Worm (Caenorhabditis elegans) whole organism, mixed stage, embryonic: ENCODE data around the gene M01H9.10.

ENCODE experiments used
- M03D4.4 ChIP-seq: sonication (generic microtip); optimal IDR thresholded peaks from 2 replicates; lab custom pipeline; 2017; ENCODE audit warnings: mild to moderate bottlenecking, missing genetic modification characterization, missing compliant biosample characterization
- bed-3 ChIP-seq: fragments of 200-800 bp; sonication (Bioruptor generic); optimal IDR thresholded peaks from 3 replicates; lab custom pipeline; 2018; ENCODE audit warnings: mild to moderate bottlenecking, missing genetic modification characterization, moderate library complexity, missing compliant biosample characterization
- blmp-1 ChIP-seq: fragments of 150-350 bp; optimal IDR thresholded peaks from 2 replicates; lab custom pipeline; 2014; ENCODE audit warnings: missing biosample characterization, missing genetic modification characterization
- ceh-39 ChIP-seq: fragments of 150-350 bp; optimal IDR thresholded peaks from 2 replicates; lab custom pipeline; 2014; ENCODE audit warnings: missing biosample characterization, missing genetic modification characterization
- ceh-43 ChIP-seq: fragments of 200-800 bp; sonication (Bioruptor generic); optimal IDR thresholded peaks from 2 replicates; lab custom pipeline; 2018; ENCODE audit warnings: mild to moderate bottlenecking, missing genetic modification characterization, moderate library complexity, missing compliant biosample characterization
- ceh-83 ChIP-seq: fragments of 200-800 bp; sonication (Bioruptor generic); optimal IDR thresholded peaks from 2 replicates; lab custom pipeline; 2018; ENCODE audit warnings: mild to moderate bottlenecking, missing genetic modification characterization, missing compliant biosample characterization
- ces-1 ChIP-seq: fragments of 150-350 bp; optimal IDR thresholded peaks from 2 replicates; lab custom pipeline; 2014; ENCODE audit warnings: missing biosample characterization, missing genetic modification reagents, missing genetic modification characterization
- cnd-1 ChIP-seq: fragments of 200-800 bp; sonication (Bioruptor generic); optimal IDR thresholded peaks from 2 replicates; lab custom pipeline; 2018; ENCODE audit warnings: mild to moderate bottlenecking, missing genetic modification characterization, missing compliant biosample characterization
- drap-1 ChIP-seq: fragments of 200-800 bp; sonication (Bioruptor generic); optimal IDR thresholded peaks from 3 replicates; lab custom pipeline; 2018; ENCODE audit warnings: mild to moderate bottlenecking, missing genetic modification characterization, missing compliant biosample characterization
- elt-1 ChIP-seq: sonication (generic microtip); optimal IDR thresholded peaks from 2 replicates; lab custom pipeline; 2017; ENCODE audit warnings: missing genetic modification characterization, mild to moderate bottlenecking, missing compliant biosample characterization, antibody characterized with exemption, moderate library complexity, borderline replicate concordance; ENCODE audit not compliant: insufficient read depth
- elt-3 ChIP-seq: fragments of 150-350 bp; optimal IDR thresholded peaks from 2 replicates; lab custom pipeline; 2014; ENCODE audit warnings: missing biosample characterization, missing genetic modification characterization
- ham-2 ChIP-seq: fragments of 200-800 bp; sonication (Bioruptor generic); optimal IDR thresholded peaks from 2 replicates; lab custom pipeline; 2018; ENCODE audit warnings: mild to moderate bottlenecking, missing genetic modification characterization, missing compliant biosample characterization
- hlh-1 ChIP-seq: fragments of 150-350 bp; optimal IDR thresholded peaks from 2 replicates; lab custom pipeline; 2014; ENCODE audit warnings: missing biosample characterization, missing genetic modification reagents, missing genetic modification characterization
- lin-13 ChIP-seq: fragments of 150-350 bp; optimal IDR thresholded peaks from 2 replicates; lab custom pipeline; 2014; ENCODE audit warnings: missing biosample characterization, missing genetic modification characterization
- lin-32 ChIP-seq: fragments of 200-800 bp; sonication (Bioruptor generic); optimal IDR thresholded peaks from 2 replicates; lab custom pipeline; 2018; ENCODE audit warnings: mild to moderate bottlenecking, missing genetic modification characterization, missing compliant biosample characterization
- mab-5 ChIP-seq: fragments of 150-350 bp; optimal IDR thresholded peaks from 2 replicates; lab custom pipeline; 2014; ENCODE audit warnings: missing biosample characterization, missing genetic modification characterization
- nhr-12 ChIP-seq: fragments of 150-350 bp; optimal IDR thresholded peaks from 2 replicates; lab custom pipeline; 2014; ENCODE audit warnings: missing biosample characterization, missing genetic modification characterization
- nhr-2 ChIP-seq: fragments of 150-350 bp; optimal IDR thresholded peaks from 2 replicates; lab custom pipeline; 2014; ENCODE audit warnings: missing biosample characterization, missing genetic modification characterization
- nhr-76 ChIP-seq: sonication (generic microtip); optimal IDR thresholded peaks from 2 replicates; lab custom pipeline; 2017; ENCODE audit warnings: missing biosample characterization, missing genetic modification characterization
- pha-4 ChIP-seq: fragments of 150-350 bp; optimal IDR thresholded peaks from 2 replicates; lab custom pipeline; 2018; ENCODE audit warnings: missing biosample characterization, missing genetic modification reagents, missing genetic modification characterization
- sem-2 ChIP-seq: fragments of 200-800 bp; sonication (Bioruptor generic); optimal IDR thresholded peaks from 2 replicates; lab custom pipeline; 2018; ENCODE audit warnings: mild to moderate bottlenecking, missing genetic modification characterization, missing compliant biosample characterization
- snpc-4 ChIP-seq: fragments of 150-350 bp; optimal IDR thresholded peaks from 2 replicates; lab custom pipeline; 2014; ENCODE audit warnings: missing biosample characterization, missing genetic modification characterization
- sptf-1 ChIP-seq: sonication (generic microtip); optimal IDR thresholded peaks from 2 replicates; lab custom pipeline; 2017; ENCODE audit warnings: mild to moderate bottlenecking, missing genetic modification characterization, moderate library complexity, missing compliant biosample characterization
- tbx-8 ChIP-seq: fragments of 200-800 bp; sonication (Bioruptor generic); optimal IDR thresholded peaks from 2 replicates; lab custom pipeline; 2018; ENCODE audit warnings: mild to moderate bottlenecking, missing genetic modification characterization, moderate library complexity, missing compliant biosample characterization
- unc-120 ChIP-seq: sonication (generic microtip); optimal IDR thresholded peaks from 2 replicates; lab custom pipeline; 2017; ENCODE audit warnings: missing genetic modification characterization, missing compliant biosample characterization; ENCODE audit not compliant: poor library complexity, severe bottlenecking
- unc-39 ChIP-seq: fragments of 150-350 bp; optimal IDR thresholded peaks from 2 replicates; lab custom pipeline; 2014; ENCODE audit warnings: missing biosample characterization, missing genetic modification characterization
- unc-62 ChIP-seq: fragments of 150-350 bp; optimal IDR thresholded peaks from 2 replicates; lab custom pipeline; 2014; ENCODE audit warnings: missing biosample characterization, missing genetic modification reagents, missing genetic modification characterization
- zip-8 ChIP-seq: fragments of 150-350 bp; optimal IDR thresholded peaks from 2 replicates; lab custom pipeline; 2014; ENCODE audit warnings: missing biosample characterization, missing genetic modification characterization
- ztf-11 ChIP-seq: fragments of 150-350 bp; optimal IDR thresholded peaks from 2 replicates; lab custom pipeline; 2014; ENCODE audit warnings: missing biosample characterization, missing genetic modification characterization

Gene M01H9.10

DNA sequence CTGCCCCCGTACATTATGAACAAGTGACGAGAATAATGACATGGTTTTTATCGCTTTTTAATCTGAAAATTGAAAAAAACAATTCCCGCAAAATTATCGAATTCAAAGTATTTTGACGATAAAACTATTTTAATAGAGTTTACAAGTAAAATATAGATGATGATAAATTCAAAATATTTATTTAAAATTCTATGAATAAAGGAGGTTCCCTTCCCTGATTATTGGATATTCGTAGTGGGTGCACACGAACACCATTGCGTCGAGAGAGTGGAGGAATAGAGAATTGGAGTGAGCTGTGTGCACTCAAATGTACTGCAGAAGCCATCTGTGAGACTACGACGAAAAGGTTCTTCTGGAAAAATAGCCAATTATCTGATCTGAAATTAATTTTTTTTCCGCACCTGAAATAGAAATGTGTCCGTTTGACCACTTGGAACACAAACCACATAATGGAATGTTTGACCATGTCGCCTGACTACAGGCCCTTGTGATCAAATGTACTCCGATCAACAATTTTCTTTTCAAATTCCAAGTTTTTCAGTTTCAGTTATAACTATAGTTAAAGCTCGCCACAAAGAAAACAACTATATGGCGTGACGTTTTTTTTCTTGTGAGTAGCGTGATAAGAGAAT is 31.4 kb upstream of the M01H9.10 start, which contains the start of the genes rfth-1 and ZK180.8:
TSS of gene rfth-1 (minus strand) at position 51 of the 632 bp plus-strand sequence.
TSS of gene ZK180.8 (minus strand) at position 466 of the 632 bp plus-strand sequence.
- no peak for TF ChIP-seq blmp-1 (tag; lab: Kevin White, UChicago)
- no peak for TF ChIP-seq ztf-11 (tag; lab: Kevin White, UChicago)
- no peak for TF ChIP-seq hlh-1 (tag; lab: Kevin White, UChicago)
- no peak for TF ChIP-seq ceh-43
- TF ChIP-seq lin-32 (GFP tag; lab: Kevin White, UChicago), result no peak
- TF ChIP-seq mab-5 (tag; lab: Kevin White, UChicago), result no peak
- TF ChIP-seq snpc-4 (tag; lab: Kevin White, UChicago), result no peak
- no peak for TF ChIP-seq drap-1 (GFP tag; lab: Kevin White, UChicago)
- TF ChIP-seq ham-2 (GFP tag; lab: Kevin White, UChicago), result no peak
- TF ChIP-seq elt-3, result no peak
- TF ChIP-seq bed-3 (GFP tag; lab: Kevin White, UChicago), result no peak
- TF ChIP-seq unc-62 (GFP tag; lab: Kevin White, UChicago), result no peak
- TF ChIP-seq nhr-76 (tag; lab: Kevin White, UChicago), result no peak
- TF ChIP-seq lin-13 (tag; lab: Kevin White, UChicago), result no peak
- TF ChIP-seq elt-1 (tag; lab: Kevin White, UChicago), result no peak
- TF ChIP-seq ceh-83 (GFP tag; lab: Kevin White, UChicago), result no peak
- TF ChIP-seq pha-4 (tag; lab: Kevin White, UChicago), result no peak
- TF ChIP-seq tbx-8, result no peak
- TF ChIP-seq unc-39 (tag; lab: Kevin White, UChicago), result no peak
- no peak for TF ChIP-seq zip-8

DNA sequence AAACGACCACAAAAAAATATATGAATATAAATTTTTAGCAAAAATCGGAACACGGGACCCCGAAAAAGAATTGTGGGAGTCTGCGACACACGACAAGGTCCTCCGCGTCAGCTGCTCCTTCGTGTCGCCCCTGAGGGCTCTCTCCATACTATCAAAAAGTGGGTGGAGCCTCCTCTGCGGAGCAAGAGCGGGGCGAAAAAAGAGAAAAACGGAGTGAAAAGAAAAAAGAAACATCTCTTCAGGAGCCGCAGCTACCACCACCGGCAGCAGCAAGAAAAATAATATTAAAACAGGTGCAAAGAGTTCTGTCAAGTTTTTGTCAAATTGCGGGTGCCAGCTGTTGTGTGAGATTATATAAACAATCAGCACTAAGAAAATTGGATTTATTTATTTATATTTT is 26.7 kb upstream of the M01H9.10 start, which contains the start of gene gbb-2:
TSS of gene gbb-2 (minus strand) at position 112 of the 400 bp plus-strand sequence.
- TF ChIP-seq sptf-1 (no peak), hlh-1 (tag; lab: Kevin White, UChicago) (peak; percentile 56), cnd-1 (tag; lab: Kevin White, UChicago) (no peak), unc-120 (tag; lab: Kevin White, UChicago) (peak; percentile 82)

- TF ChIP-seq nhr-12 (tag; lab: Kevin White, UChicago) (no peak), ces-1 (GFP tag; lab: Kevin White, UChicago) (peak; percentile 87)
These were observed 25.2 kb upstream of the M01H9.10 start for ce11 chrIV:4505078-4505477.

DNA sequence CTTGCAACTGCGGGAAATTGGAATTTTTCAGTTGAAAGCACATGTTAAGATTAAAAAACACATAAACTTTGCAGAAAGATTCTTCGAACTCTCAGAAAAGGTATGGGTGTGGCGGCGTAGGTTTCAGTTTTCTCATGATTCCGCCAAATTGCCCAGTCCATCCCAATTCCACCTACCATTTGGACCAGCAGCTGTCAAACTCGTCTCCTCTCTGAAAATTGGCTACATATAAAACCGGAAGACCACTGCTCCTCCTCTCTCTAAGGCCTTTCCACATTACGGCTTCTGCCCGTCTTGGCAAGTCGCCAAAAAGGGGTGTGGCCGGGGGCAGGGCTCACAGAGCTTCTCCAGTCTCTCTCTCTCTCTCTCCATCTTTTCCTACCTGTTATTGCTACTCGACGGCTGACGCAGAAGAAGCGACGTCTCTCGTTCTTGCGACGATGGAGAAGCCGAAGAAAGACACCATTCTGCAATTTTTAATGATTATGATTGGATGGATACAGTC is 10.3 kb upstream of the M01H9.10 start, which contains the start of gene ZK180.7:
TSS of gene ZK180.7 (plus strand) at position 395 of the 505 bp plus-strand sequence.
- TF ChIP-seq ces-1 (GFP tag; lab: Kevin White, UChicago) (no peak), nhr-12 (tag; lab: Kevin White, UChicago) (no peak), sem-2 (GFP tag; lab: Kevin White, UChicago) (no peak)

DNA sequence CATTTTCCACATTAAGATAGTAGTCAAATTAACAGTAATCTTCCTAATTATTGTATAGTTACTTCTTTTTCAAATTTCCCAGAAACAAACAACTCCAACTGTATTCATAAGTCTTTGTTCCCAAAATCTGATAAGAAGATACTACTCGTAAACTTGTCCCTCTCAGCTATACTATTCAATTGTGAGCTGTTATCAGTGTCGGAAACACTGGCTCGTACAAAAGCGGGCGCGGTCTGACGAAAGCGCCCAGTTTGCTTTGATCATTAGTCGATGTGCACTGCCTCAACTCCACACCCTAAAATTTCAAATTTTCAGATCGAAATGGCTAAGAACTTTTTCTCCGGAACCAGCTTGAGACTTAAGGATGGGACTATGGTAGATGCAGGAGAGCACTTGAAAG is 6.8 kb upstream of the M01H9.10 start, which contains the start of gene trx-3:
TSS of gene trx-3 (plus strand) at position 291 of the 400 bp plus-strand sequence.
- TF ChIP-seq ceh-39 (tag; lab: Kevin White, UChicago) (no peak), nhr-12 (tag; lab: Kevin White, UChicago) (no peak), unc-62 (GFP tag; lab: Kevin White, UChicago) (no peak), nhr-2 (tag; lab: Kevin White, UChicago) (no peak), lin-32 (GFP tag; lab: Kevin White, UChicago) (no peak), ham-2 (GFP tag; lab: Kevin White, UChicago) (no peak), nhr-76 (tag; lab: Kevin White, UChicago) (no peak), hlh-1 (tag; lab: Kevin White, UChicago) (no peak), cnd-1 (tag; lab: Kevin White, UChicago) (no peak), ceh-43 (no peak), drap-1 (GFP tag; lab: Kevin White, UChicago) (no peak), elt-1 (tag; lab: Kevin White, UChicago) (no peak), blmp-1 (tag; lab: Kevin White, UChicago) (no peak), M03D4.4 (tag; lab: Kevin White, UChicago) (no peak)
